Fruit fly (Drosophila melanogaster) ovary, adult (tissue): ENCODE results near the gene asun.

Experiments
- CG17801 ChIP-seq: fragments of 200-800 bp; optimal IDR thresholded peaks from 2 replicates; lab custom pipeline; 2019; ENCODE audit warnings: missing biosample characterization, mild to moderate bottlenecking, missing genetic modification characterization, moderate library complexity; ENCODE audit not compliant: partially characterized antibody

asun gene

dm6 chr3R:16290242-16290824 is 26.3 kb downstream of the asun start:
- no peak for TF ChIP-seq CG17801 (GFP tag; lab: Kevin White, UChicago)

DNA sequence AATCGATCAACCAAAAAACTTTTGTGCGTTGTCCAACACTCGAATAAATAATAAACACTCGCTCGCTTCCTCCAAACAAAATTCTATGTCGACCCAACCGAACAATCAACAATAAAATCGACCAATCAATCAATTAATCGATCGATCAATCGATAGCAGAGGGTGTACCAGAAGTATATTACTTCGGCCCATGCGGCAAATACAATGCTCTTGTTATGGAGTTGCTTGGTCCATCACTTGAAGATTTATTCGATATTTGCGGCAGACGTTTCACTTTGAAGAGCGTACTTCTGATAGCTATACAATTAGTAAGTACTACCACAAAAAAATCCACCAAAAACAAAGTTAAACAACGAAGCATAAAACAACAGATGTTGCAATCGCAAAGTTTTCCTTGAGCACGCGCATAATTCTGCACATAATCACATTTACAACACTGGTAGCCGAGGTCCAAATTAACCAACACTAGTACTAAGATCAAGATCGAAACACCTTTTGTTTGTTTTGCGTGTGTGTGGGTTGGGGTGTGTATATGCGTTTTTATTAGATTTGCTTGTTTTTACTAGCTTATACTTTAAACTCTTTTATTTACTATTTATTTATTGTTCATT is 31.5 kb downstream of the asun start:
- TF ChIP-seq CG17801 (GFP tag; lab: Kevin White, UChicago): no peak

DNA sequence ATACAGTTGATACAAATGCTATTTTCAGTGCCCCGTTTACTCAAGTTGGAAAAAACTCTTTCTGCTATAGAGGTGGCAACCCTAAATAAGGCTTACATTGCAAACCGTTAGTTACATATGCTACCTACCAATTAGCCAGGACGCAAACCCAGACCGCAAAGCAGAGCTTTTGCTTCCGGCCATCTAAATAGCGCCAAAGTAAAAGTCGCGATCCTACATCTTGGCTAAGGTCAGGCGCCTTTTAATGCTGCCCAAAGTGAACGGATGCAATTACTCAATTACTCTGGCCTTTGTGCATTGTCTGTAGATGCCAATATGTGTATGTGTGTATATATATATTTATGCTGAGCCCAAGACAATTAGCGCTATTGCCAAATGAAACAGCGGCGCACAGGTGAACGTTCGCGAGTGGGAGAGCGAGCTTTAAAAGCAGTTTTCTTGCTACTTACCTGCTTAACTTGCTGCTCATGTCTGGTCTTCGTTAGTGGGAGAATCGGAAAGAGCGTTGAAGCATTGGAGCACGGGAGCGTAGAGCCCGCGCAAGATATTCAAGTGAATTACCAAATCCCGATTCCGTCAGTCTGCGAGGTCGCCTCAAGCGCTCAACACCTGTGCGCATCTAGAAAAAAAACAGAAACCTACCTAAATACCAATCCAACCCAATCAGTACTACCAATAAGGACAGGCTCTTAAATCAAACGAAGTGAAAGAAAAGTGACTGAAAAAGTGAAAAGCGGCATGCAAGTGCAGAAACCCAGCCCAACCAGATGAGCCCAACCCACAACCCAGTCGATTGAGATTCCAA is 41.3 kb downstream of the asun start, which contains the start of gene Zip89B:
Gene Zip89B (plus strand): TSS at position 574 of the 805 bp plus-strand sequence.
- TF ChIP-seq CG17801 (GFP tag; lab: Kevin White, UChicago): peak; percentile 36

- TF ChIP-seq CG17801 (GFP tag; lab: Kevin White, UChicago): no peak
Measured at dm6 chr3R:16308057-16308456, 44.0 kb downstream of the asun start.

DNA sequence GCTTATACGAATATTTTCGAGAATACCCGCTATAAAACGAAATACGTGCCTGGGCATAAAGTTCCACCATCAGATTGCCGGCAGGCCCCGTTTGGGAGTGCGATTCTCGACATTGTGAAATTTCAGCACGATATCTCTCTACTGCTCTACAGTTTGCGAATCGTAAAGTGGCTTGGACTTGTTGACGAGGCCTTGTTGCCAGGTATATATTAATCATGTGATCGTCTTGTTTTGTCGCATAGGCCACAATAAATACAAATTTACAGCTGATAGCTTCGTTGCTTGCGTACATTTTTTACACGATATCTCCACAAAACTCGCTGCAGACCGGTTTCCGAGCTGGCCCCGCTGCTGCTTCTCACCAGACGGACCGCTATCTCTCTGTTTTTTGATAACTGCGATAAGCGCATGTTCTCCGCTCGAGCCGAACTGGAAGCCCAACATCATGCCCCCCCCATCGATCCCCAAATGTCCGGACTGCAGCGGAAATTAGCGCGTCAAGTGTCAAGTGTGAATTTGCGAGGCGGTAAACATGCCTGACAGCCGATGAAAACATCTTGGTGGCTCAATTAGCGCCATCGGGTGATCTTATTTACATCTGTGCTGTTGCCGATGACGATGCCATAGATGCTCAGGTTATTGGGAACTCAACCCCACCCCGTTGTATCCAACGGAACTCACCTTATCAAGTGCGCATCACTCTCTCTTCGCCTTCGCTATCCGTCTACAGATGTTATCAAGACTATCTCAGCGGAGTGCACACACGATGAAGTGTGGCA is 45.4 kb downstream of the asun start:
- no peak for TF ChIP-seq CG17801 (GFP tag; lab: Kevin White, UChicago)

dm6 chr3R:16310081-16310493 is 46.0 kb downstream of the asun start:
- TF ChIP-seq CG17801 (GFP tag; lab: Kevin White, UChicago): no peak
